Fruit fly (Drosophila melanogaster) whole organism, prepupa: ENCODE results near the gene CG44532.

Experiments used
- Blimp-1 ChIP-seq: fragments of 200-800 bp; sonication (Bioruptor generic); optimal IDR thresholded peaks from 3 replicates; lab custom pipeline; 2017; ENCODE audit warnings: missing biosample characterization, missing genetic modification characterization, mild to moderate bottlenecking, moderate library complexity, missing genetic modification reagents
- CG11902 ChIP-seq: fragments of 200-800 bp; sonication (Bioruptor generic); optimal IDR thresholded peaks from 3 replicates; lab custom pipeline; 2016; ENCODE audit warnings: missing biosample characterization, missing genetic modification characterization
- CG4318 ChIP-seq: fragments of 200-800 bp; sonication (Bioruptor generic); optimal IDR thresholded peaks from 3 replicates; lab custom pipeline; 2017; ENCODE audit warnings: missing biosample characterization, mild to moderate bottlenecking, missing genetic modification characterization
- CG8319 ChIP-seq: fragments of 200-800 bp; sonication (Bioruptor generic); optimal IDR thresholded peaks from 3 replicates; lab custom pipeline; 2016; ENCODE audit warnings: missing biosample characterization, missing genetic modification characterization
- CG8632 ChIP-seq: fragments of 200-800 bp; sonication (Bioruptor generic); optimal IDR thresholded peaks from 3 replicates; lab custom pipeline; 2016; ENCODE audit warnings: missing biosample characterization, missing genetic modification characterization
- Hr4 ChIP-seq: fragments of 200-800 bp; sonication (Bioruptor generic); optimal IDR thresholded peaks from 3 replicates; lab custom pipeline; 2016; ENCODE audit warnings: missing biosample characterization, missing genetic modification characterization
- Lpt ChIP-seq: fragments of 200-800 bp; sonication (Bioruptor generic); optimal IDR thresholded peaks from 3 replicates; lab custom pipeline; 2016; ENCODE audit warnings: missing biosample characterization, missing genetic modification characterization
- Sox102F ChIP-seq: fragments of 200-800 bp; sonication (Bioruptor generic); optimal IDR thresholded peaks from 2 replicates; lab custom pipeline; 2016; ENCODE audit warnings: missing biosample characterization, mild to moderate bottlenecking, missing genetic modification characterization
- Sox14 ChIP-seq: fragments of 200-800 bp; sonication (Bioruptor generic); optimal IDR thresholded peaks from 3 replicates; lab custom pipeline; 2016; ENCODE audit warnings: missing biosample characterization, missing genetic modification characterization
- eg ChIP-seq: fragments of 200-800 bp; sonication (Bioruptor generic); IDR thresholded peaks from 3 replicates; pipeline ENCODE4 v1.3.6; 2022; ENCODE audit warnings: missing biosample characterization, missing genetic modification characterization
- pdm3 ChIP-seq: fragments of 200-800 bp; sonication (Bioruptor generic); optimal IDR thresholded peaks from 3 replicates; lab custom pipeline; 2016; ENCODE audit warnings: missing biosample characterization, missing genetic modification characterization
- spab ChIP-seq: fragments of 200-800 bp; sonication (Bioruptor generic); optimal IDR thresholded peaks from 2 replicates; lab custom pipeline; 2017; ENCODE audit warnings: missing biosample characterization, mild to moderate bottlenecking, missing genetic modification characterization, missing genetic modification reagents
- svp ChIP-seq: fragments of 200-800 bp; sonication (Bioruptor generic); peaks from one replicate; lab custom pipeline; 2016; ENCODE audit warnings: missing biosample characterization, missing genetic modification characterization

DNA sequence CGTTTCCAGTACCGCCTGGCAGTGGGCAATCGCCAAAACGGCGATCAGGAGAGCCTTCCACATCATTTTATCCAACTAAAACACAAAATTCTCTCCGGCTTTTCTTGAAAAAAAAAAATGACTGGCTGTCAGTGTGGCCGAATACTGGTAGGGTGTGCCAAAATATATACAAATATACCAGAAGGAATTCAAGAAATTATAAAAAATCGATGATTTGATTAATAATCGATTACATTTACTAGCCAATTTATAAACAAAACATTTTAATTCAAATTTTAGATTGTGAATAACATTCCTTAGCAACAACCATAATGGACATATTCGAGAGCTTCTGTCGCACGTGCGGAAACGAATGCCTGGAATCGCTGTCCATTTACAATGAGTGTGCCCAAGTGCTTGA lies 3.5 kb upstream of the CG44532 start, which contains the start of the genes Ost48 and Dlip1:
- TF ChIP-seq CG11902 (GFP tag; lab: Kevin White, UChicago), result no peak
- TF ChIP-seq Lpt, result no peak
- no peak for TF ChIP-seq Sox102F
- TF ChIP-seq eg (GFP tag; lab: Robert Waterston, UW), result no peak
- no peak for TF ChIP-seq CG8632 (GFP tag; lab: Kevin White, UChicago)
- TF ChIP-seq CG4318, result no peak
- no peak for TF ChIP-seq Hr4 (GFP tag; lab: Kevin White, UChicago)
- no peak for TF ChIP-seq pdm3 (GFP tag; lab: Kevin White, UChicago)
- no peak for TF ChIP-seq svp (GFP tag; lab: Kevin White, UChicago)
- no peak for TF ChIP-seq spab (GFP tag; lab: Kevin White, UChicago)
- no peak for TF ChIP-seq CG8319 (GFP tag; lab: Kevin White, UChicago)
- no peak for TF ChIP-seq Sox14
- TF ChIP-seq Blimp-1 (GFP tag; lab: Kevin White, UChicago), result no peak
